Worm (Caenorhabditis elegans) whole organism, L1 larva: ENCODE data around the gene tos-1.

ENCODE experiments used
- C04F5.9 ChIP-seq: sonication (generic microtip); optimal IDR thresholded peaks from 2 replicates; lab custom pipeline; 2016; ENCODE audit warnings: missing genetic modification characterization, missing compliant biosample characterization
- C16A3.4 ChIP-seq: fragments of 150-350 bp; optimal IDR thresholded peaks from 2 replicates; lab custom pipeline; 2014; ENCODE audit warnings: missing biosample characterization, missing genetic modification characterization
- F16B12.6 ChIP-seq: fragments of 150-350 bp; optimal IDR thresholded peaks from 2 replicates; lab custom pipeline; 2014; ENCODE audit warnings: missing biosample characterization, missing genetic modification characterization
- Y116A8C.19 ChIP-seq: sonication (generic microtip); optimal IDR thresholded peaks from 2 replicates; lab custom pipeline; 2016; ENCODE audit warnings: missing compliant biosample characterization, missing genetic modification characterization, borderline replicate concordance
- aha-1 ChIP-seq: fragments of 150-350 bp; optimal IDR thresholded peaks from 2 replicates; lab custom pipeline; 2014; ENCODE audit warnings: missing biosample characterization, missing genetic modification characterization
- alr-1 ChIP-seq: fragments of 200-800 bp; sonication (Bioruptor generic); optimal IDR thresholded peaks from 2 replicates; lab custom pipeline; 2018; ENCODE audit warnings: borderline replicate concordance, mild to moderate bottlenecking, missing genetic modification characterization, missing compliant biosample characterization
- ama-1 ChIP-seq: fragments of 150-350 bp; optimal IDR thresholded peaks from 2 replicates; lab custom pipeline; 2014
- ceh-63 ChIP-seq: fragments of 200-800 bp; sonication (Bioruptor generic); optimal IDR thresholded peaks from 2 replicates; lab custom pipeline; 2018; ENCODE audit warnings: mild to moderate bottlenecking, missing genetic modification characterization, missing compliant biosample characterization
- ceh-88 ChIP-seq: fragments of 200-800 bp; sonication (Bioruptor generic); IDR thresholded peaks from 2 replicates; pipeline ENCODE4 v1.3.6; 2022; ENCODE audit warnings: missing genetic modification characterization, missing compliant biosample characterization
- ceh-90 ChIP-seq: sonication (generic microtip); optimal IDR thresholded peaks from 2 replicates; lab custom pipeline; 2016; ENCODE audit warnings: missing genetic modification characterization, missing compliant biosample characterization
- dpl-1 ChIP-seq, 3 experiments: fragments of 150-350 bp in 2 of 3; sonication (generic microtip) in 1 of 3; optimal IDR thresholded peaks; 2 replicates each; lab custom pipeline; 2014 to 2017; ENCODE audit warnings: missing biosample characterization in 3 of 3, missing genetic modification characterization in 3 of 3, missing genetic modification reagents in 3 of 3
- efl-1 ChIP-seq, 4 experiments: fragments of 150-350 bp; optimal IDR thresholded peaks in 3 of 4; peaks in 1 of 4; 1 replicate in 1 of 4; 2 replicates in 3 of 4; lab custom pipeline; 2014; ENCODE audit warnings: missing biosample characterization in 2 of 4, missing genetic modification characterization in 2 of 4, missing genetic modification reagents in 2 of 4
- elt-2 ChIP-seq: sonication (generic microtip); optimal IDR thresholded peaks from 2 replicates; lab custom pipeline; 2016; ENCODE audit warnings: missing genetic modification characterization, mild to moderate bottlenecking, inconsistent platforms, missing compliant biosample characterization, missing genetic modification reagents
- fkh-4 ChIP-seq: sonication (generic microtip); optimal IDR thresholded peaks from 2 replicates; lab custom pipeline; 2016; ENCODE audit warnings: missing compliant biosample characterization, missing genetic modification characterization, borderline replicate concordance
- fkh-8 ChIP-seq: sonication (generic microtip); optimal IDR thresholded peaks from 2 replicates; lab custom pipeline; 2016; ENCODE audit warnings: mild to moderate bottlenecking, missing genetic modification characterization, missing compliant biosample characterization
- grh-1 ChIP-seq: fragments of 200-800 bp; sonication (Bioruptor generic); IDR thresholded peaks from 2 replicates; pipeline ENCODE4 v1.3.6; 2022; ENCODE audit warnings: missing genetic modification reagents, missing genetic modification characterization, missing compliant biosample characterization
- isw-1 ChIP-seq: fragments of 200-800 bp; sonication (Bioruptor generic); IDR thresholded peaks from 2 replicates; pipeline ENCODE4 v1.3.6; 2022; ENCODE audit warnings: missing genetic modification characterization, missing compliant biosample characterization
- jun-1 ChIP-seq: fragments of 150-350 bp; optimal IDR thresholded peaks from 2 replicates; lab custom pipeline; 2014; ENCODE audit warnings: missing biosample characterization, missing genetic modification reagents, missing genetic modification characterization
- lir-3 ChIP-seq: sonication (generic microtip); optimal IDR thresholded peaks from 2 replicates; lab custom pipeline; 2016; ENCODE audit warnings: mild to moderate bottlenecking, missing genetic modification characterization, moderate library complexity, missing compliant biosample characterization; ENCODE audit not compliant: poor library complexity
- mep-1 ChIP-seq: fragments of 150-350 bp; optimal IDR thresholded peaks from 2 replicates; lab custom pipeline; 2014; ENCODE audit warnings: missing biosample characterization, missing genetic modification characterization
- nhr-19 ChIP-seq: fragments of 200-800 bp; sonication (Bioruptor generic); conservative IDR thresholded peaks from 2 replicates; pipeline ENCODE4 v1.3.6; 2022; ENCODE audit warnings: missing genetic modification characterization, missing compliant biosample characterization
- nhr-47 ChIP-seq: sonication (generic microtip); optimal IDR thresholded peaks from 2 replicates; lab custom pipeline; 2016; ENCODE audit warnings: mild to moderate bottlenecking, missing genetic modification characterization, moderate library complexity, missing compliant biosample characterization
- nhr-71 ChIP-seq: sonication (generic microtip); optimal IDR thresholded peaks from 2 replicates; lab custom pipeline; 2016; ENCODE audit warnings: mild to moderate bottlenecking, missing genetic modification characterization, moderate library complexity, missing compliant biosample characterization
- nhr-76 ChIP-seq: sonication (generic microtip); optimal IDR thresholded peaks from 2 replicates; lab custom pipeline; 2017; ENCODE audit warnings: missing biosample characterization, missing genetic modification characterization
- nhr-85 ChIP-seq: sonication (generic microtip); peaks from one replicate; lab custom pipeline; 2016; ENCODE audit warnings: missing genetic modification characterization, inconsistent platforms, missing compliant biosample characterization
- nhr-90 ChIP-seq: sonication (generic microtip); optimal IDR thresholded peaks from 2 replicates; lab custom pipeline; 2016; ENCODE audit warnings: mild to moderate bottlenecking, missing genetic modification characterization, missing compliant biosample characterization; ENCODE audit not compliant: poor library complexity
- rnt-1 ChIP-seq: sonication (generic microtip); optimal IDR thresholded peaks from 2 replicates; lab custom pipeline; 2016; ENCODE audit warnings: mild to moderate bottlenecking, missing genetic modification characterization, moderate library complexity, missing compliant biosample characterization
- snu-23 ChIP-seq: sonication (generic microtip); optimal IDR thresholded peaks from 2 replicates; lab custom pipeline; 2016; ENCODE audit warnings: missing genetic modification characterization, missing compliant biosample characterization
- swsn-7 ChIP-seq: sonication (generic microtip); optimal IDR thresholded peaks from 2 replicates; lab custom pipeline; 2016; ENCODE audit warnings: missing genetic modification characterization, missing compliant biosample characterization
- unc-30 ChIP-seq: sonication (generic microtip); optimal IDR thresholded peaks from 2 replicates; lab custom pipeline; 2017; ENCODE audit warnings: missing biosample characterization, missing genetic modification characterization
- unc-86 ChIP-seq: sonication (generic microtip); optimal IDR thresholded peaks from 2 replicates; lab custom pipeline; 2016; ENCODE audit warnings: missing genetic modification characterization, missing compliant biosample characterization
- vab-15 ChIP-seq: sonication (generic microtip); optimal IDR thresholded peaks from 2 replicates; lab custom pipeline; 2017; ENCODE audit warnings: missing genotype, mild to moderate bottlenecking, missing genetic modification characterization, missing compliant biosample characterization
- zag-1 ChIP-seq: fragments of 150-350 bp; optimal IDR thresholded peaks from 2 replicates; lab custom pipeline; 2014; ENCODE audit warnings: missing biosample characterization, missing genetic modification characterization
- ztf-4 ChIP-seq: fragments of 150-350 bp; optimal IDR thresholded peaks from 2 replicates; lab custom pipeline; 2014; ENCODE audit warnings: missing biosample characterization, missing genetic modification characterization

The tos-1 gene

DNA sequence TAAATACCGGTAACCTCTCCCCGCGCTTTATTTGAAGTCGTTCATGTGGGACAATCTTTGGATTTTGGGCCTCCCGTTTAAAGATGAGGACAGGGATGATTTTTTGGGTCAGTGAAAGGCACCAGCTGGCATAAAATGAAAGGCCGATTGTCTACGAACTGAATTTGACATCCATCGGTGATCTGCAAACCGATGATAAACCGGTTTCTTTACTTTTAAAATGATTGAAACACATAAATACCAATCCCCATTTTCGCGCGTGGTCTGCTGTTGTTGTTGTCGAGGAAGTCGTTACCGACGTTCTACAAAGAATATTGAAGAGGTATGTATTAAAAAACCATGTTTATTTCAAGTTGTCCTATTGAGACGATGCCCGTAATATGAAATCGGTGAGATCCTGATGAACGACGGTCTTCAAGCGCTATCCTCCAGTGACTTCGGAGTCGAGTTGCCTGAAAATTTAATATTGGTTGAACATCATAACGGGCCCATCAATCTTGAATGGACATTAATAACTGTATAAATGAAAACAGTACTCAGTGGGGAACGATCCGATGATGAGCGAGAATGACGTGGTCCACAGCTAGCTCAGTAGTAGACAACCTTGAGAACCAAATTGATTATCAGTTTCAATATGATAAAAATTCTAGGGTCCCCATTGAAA lies 906 bp downstream of the tos-1 start:
- TF ChIP-seq efl-1 (optimal IDR thresholded peaks at IDR 0.05; lab: Kevin White, UChicago), result no peak
- peak in 1 of 2 experiments; percentile 93 for TF ChIP-seq efl-1 (GFP tag; optimal IDR thresholded peaks at IDR 0.05 in 1 of 2; lab: Kevin White, UChicago)
- 0 out of 2 replicates have a peak, but pooled peaks have one; percentile 25 for TF ChIP-seq nhr-19 (GFP tag; lab: Robert Waterston, UW)
- no peak for TF ChIP-seq ceh-90 (tag; lab: Kevin White, UChicago)
- TF ChIP-seq unc-86 (tag; lab: Kevin White, UChicago), result no peak
- TF ChIP-seq zag-1, result no peak
- no peak for TF ChIP-seq alr-1 (tag; lab: Kevin White, UChicago)
- TF ChIP-seq swsn-7, result no peak
- TF ChIP-seq elt-2 (tag; lab: Kevin White, UChicago), result no peak
- no peak for TF ChIP-seq dpl-1 (GFP tag; optimal IDR thresholded peaks at IDR 0.05; lab: Kevin White, UChicago)
- no peak for TF ChIP-seq jun-1 (tag; lab: Kevin White, UChicago)
- no peak for TF ChIP-seq ceh-88 (GFP tag; lab: Robert Waterston, UW)
- TF ChIP-seq fkh-4 (tag; lab: Kevin White, UChicago), result no peak
- TF ChIP-seq snu-23 (GFP tag; lab: Kevin White, UChicago), result no peak
- no peak for TF ChIP-seq aha-1 (tag; lab: Kevin White, UChicago)
- TF ChIP-seq Y116A8C.19 (tag; lab: Kevin White, UChicago), result no peak
- peak; percentile 14; the same call in 1 of the 2 replicates for TF ChIP-seq isw-1
- TF ChIP-seq nhr-85 (tag; lab: Kevin White, UChicago), result peak; percentile 20
- no peak for TF ChIP-seq nhr-76 (tag; lab: Kevin White, UChicago)
- TF ChIP-seq, all 84 proteins: peak for 4

DNA sequence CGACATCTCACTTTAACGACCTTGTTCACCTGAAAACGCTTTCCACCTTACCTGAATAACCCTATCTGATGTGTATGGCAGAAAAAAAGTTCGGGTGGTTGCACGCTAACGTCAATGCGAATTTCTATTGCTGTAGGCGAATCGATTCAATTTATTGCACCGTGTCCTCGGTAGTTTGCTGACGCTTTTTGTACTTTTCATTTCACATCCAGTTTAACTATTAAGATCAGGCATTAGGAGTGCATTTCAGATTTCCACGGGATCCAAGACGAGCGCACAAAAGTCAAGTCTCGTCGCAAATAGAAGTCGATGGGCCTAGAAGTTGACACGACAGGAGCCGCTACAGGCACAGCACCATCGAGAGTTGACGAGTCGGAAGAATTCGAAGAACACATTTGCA lies 1.7 kb downstream of the tos-1 start:
- peak; percentile 23; the same call in 1 of the 2 replicates for TF ChIP-seq grh-1 (GFP tag; lab: Robert Waterston, UW)
- TF ChIP-seq nhr-19 (GFP tag; lab: Robert Waterston, UW), result peak; percentile 16
- TF ChIP-seq, all 84 proteins: peak for 2; not testable (repeated sequence) for 82

DNA sequence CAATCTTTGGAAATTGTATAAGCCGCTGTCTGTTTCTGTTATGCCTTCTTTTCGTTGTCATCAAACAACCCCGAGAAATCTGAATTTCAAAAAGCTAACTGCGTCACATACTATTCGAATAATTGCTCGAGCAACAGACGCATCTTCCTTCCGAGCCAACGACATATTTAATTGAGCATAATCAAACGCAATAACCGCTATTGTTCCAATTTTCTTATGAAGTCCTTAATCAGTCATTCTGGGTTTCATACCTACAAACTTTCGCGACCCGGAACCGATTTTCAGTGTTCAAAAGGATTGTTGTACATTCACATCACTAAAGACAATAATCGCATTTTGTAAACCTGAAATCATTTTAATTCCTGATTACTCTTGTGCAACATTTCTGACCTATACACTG lies 2.2 kb downstream of the tos-1 start:
- peak; percentile 37; the same call in 1 of the 2 replicates for TF ChIP-seq grh-1 (GFP tag; lab: Robert Waterston, UW)

DNA sequence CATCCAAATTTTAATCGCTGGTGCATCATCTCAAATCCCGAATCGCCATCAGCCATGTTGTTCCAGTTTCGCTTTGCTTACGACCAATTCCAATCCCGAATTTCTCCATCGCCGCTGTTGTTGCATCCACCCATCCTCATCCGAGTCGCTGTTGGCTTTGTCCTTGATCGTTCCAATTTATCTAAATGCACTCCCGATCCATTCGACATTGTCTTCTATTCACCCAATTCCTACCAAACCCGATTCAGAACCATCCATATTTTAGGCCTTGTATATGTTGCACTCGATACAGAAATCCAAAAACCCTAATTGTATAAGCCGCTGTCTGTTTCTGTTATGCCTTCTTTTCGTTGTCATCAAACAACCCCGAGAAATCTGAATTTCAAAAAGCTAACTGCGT lies 3.7 kb downstream of the tos-1 start:
- no peak for TF ChIP-seq jun-1 (tag; lab: Kevin White, UChicago)
- TF ChIP-seq ceh-63, result peak; percentile 23
- no peak for TF ChIP-seq C04F5.9 (tag; lab: Kevin White, UChicago)
- peak; percentile 23 for TF ChIP-seq nhr-71
- no peak for TF ChIP-seq nhr-90 (tag; lab: Kevin White, UChicago)
- TF ChIP-seq unc-86 (tag; lab: Kevin White, UChicago), result peak; percentile 3
- peak; percentile 9 for TF ChIP-seq C16A3.4 (tag; lab: Kevin White, UChicago)
- no peak for TF ChIP-seq unc-30 (tag; lab: Kevin White, UChicago)
- peak; percentile 56 for TF ChIP-seq grh-1 (GFP tag; lab: Robert Waterston, UW)
- TF ChIP-seq F16B12.6 (tag; lab: Kevin White, UChicago), result no peak
- TF ChIP-seq rnt-1 (tag; lab: Kevin White, UChicago), result peak; percentile 20
- TF ChIP-seq vab-15 (tag; lab: Kevin White, UChicago), result no peak
- peak; percentile 24; the same call in 1 of the 2 replicates for TF ChIP-seq nhr-19 (GFP tag; lab: Robert Waterston, UW)

DNA sequence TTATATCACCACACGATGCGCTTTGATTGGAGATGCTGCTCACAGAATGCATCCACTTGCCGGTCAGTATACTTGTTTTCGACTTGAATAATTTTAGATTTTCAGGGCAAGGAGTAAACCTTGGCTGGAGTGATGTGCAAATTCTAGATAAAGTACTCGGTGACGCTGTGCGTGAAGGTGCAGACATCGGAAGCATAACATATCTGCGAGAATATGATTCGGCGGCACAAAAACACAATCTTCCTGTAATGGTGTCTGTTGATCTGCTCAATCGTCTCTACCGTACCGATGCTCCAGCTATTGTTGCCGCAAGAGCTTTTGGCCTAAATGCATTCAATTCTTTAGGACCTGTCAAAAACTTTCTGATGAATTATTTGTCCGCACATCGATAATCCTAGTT lies 5.6 kb downstream of the tos-1 start:
- no peak for TF ChIP-seq dpl-1 (GFP tag; optimal IDR thresholded peaks at IDR 0.05; lab: Kevin White, UChicago)
- no peak for TF ChIP-seq mep-1 (tag; lab: Kevin White, UChicago)
- TF ChIP-seq ama-1 (lab: Kevin White, UChicago), result peak; percentile 86
- TF ChIP-seq ztf-4 (tag; lab: Kevin White, UChicago), result peak; percentile 15
- no peak for TF ChIP-seq vab-15 (tag; lab: Kevin White, UChicago)
- TF ChIP-seq efl-1 (optimal IDR thresholded peaks at IDR 0.05; lab: Kevin White, UChicago), result peak; percentile 14 to 22
- peak in 1 of 2 experiments; percentile 0 for TF ChIP-seq efl-1 (GFP tag; optimal IDR thresholded peaks at IDR 0.05 in 1 of 2; lab: Kevin White, UChicago)
- peak; percentile 63 for TF ChIP-seq nhr-47 (tag; lab: Kevin White, UChicago)
- no peak for TF ChIP-seq lir-3 (tag; lab: Kevin White, UChicago)
- peak; percentile 27 for TF ChIP-seq fkh-8 (tag; lab: Kevin White, UChicago)
- TF ChIP-seq, all 84 proteins: peak for 5
